Fruit fly (Drosophila melanogaster): ENCODE data around the gene CG32091.

DNA sequence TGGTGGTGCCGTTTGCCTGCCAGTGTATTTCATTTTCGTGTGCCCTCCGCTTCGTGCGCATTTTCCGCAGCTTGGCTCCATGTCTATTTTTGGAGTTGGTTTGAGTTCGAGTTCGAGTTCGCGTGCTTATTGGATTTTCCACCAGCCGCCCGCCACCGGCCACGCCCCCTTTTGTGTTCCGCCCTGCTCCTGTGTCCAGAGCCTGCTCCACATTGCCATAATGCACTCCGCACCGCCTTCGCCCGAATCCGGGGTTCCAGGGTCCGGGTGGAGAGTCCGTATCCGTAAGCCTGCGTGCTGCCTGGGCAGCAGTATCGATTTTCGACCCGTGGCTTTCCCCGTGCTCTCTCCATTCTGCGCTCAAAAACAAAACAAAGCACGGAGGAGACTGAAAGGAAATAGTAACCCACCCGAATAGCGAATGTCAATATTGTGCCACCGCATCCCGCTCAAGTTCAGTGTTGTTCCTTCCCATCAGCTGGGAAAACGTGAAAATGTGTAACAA, 47.2 kb downstream of the CG32091 start:
- TF ChIP-seq ham (GFP tag; IDR thresholded peaks at IDR 0.05) (no peak), Kr (GFP tag; optimal IDR thresholded peaks at IDR 0.05) (no peak), gt (GFP tag; IDR thresholded peaks at IDR 0.05) (no peak), Optix (GFP tag; IDR thresholded peaks at IDR 0.05) (no peak), oc (tag; optimal IDR thresholded peaks at IDR 0.05) (no peak), CG8765 (GFP tag; IDR thresholded peaks at IDR 0.05) (no peak), CG2678 (tag; optimal IDR thresholded peaks at IDR 0.05) (no peak), CoRest (tag; optimal IDR thresholded peaks at IDR 0.05) (no peak), CG8089 (GFP tag; optimal IDR thresholded peaks at IDR 0.05) (no peak), Hr39 (optimal IDR thresholded peaks at IDR 0.05) (no peak), Neu2 (GFP tag; optimal IDR thresholded peaks at IDR 0.05; ENCODE audit: borderline replicate concordance) (no peak), CG13287 (GFP tag; IDR thresholded peaks at IDR 0.05; ENCODE audit: partially characterized antibody) (no peak), wdn (GFP tag; IDR thresholded peaks at IDR 0.05) (no peak), slbo (GFP tag; IDR thresholded peaks at IDR 0.05) (0 out of 2 replicates have a peak, but pooled peaks have one; percentile 3)
